Worm (Caenorhabditis elegans) whole organism, L3 larva: ENCODE measurements around the gene snap-29.
A peak's percentile ranks its signal among the peaks of the same experiment; 100 is the strongest.

Source experiments
- R02D3.7 ChIP-seq: fragments of 150-350 bp; optimal IDR thresholded peaks from 2 replicates; lab custom pipeline; 2014; ENCODE audit warnings: missing biosample characterization, missing genetic modification characterization
- aly-2 ChIP-seq: fragments of 150-350 bp; optimal IDR thresholded peaks from 2 replicates; lab custom pipeline; 2014; ENCODE audit warnings: missing biosample characterization, missing genetic modification characterization
- ama-1 ChIP-seq: fragments of 150-350 bp; optimal IDR thresholded peaks from 2 replicates; lab custom pipeline; 2018
- ceh-16 ChIP-seq: sonication (generic microtip); optimal IDR thresholded peaks from 2 replicates; lab custom pipeline; 2017; ENCODE audit warnings: missing biosample characterization, missing genetic modification characterization
- ceh-28 ChIP-seq: fragments of 150-350 bp; optimal IDR thresholded peaks from 2 replicates; lab custom pipeline; 2014; ENCODE audit warnings: missing biosample characterization, missing genetic modification reagents, missing genetic modification characterization
- ceh-9 ChIP-seq: sonication (generic microtip); optimal IDR thresholded peaks from 2 replicates; lab custom pipeline; 2018; ENCODE audit warnings: missing biosample characterization, missing genetic modification characterization
- daf-12 ChIP-seq: fragments of 150-350 bp; optimal IDR thresholded peaks from 2 replicates; lab custom pipeline; 2014; ENCODE audit warnings: missing biosample characterization, missing genetic modification reagents, missing genetic modification characterization
- egl-27 ChIP-seq: sonication (generic microtip); optimal IDR thresholded peaks from 4 replicates; lab custom pipeline; 2017; ENCODE audit warnings: missing biosample characterization, missing genetic modification reagents, missing genetic modification characterization
- egl-5 ChIP-seq: fragments of 150-350 bp; optimal IDR thresholded peaks from 2 replicates; lab custom pipeline; 2017; ENCODE audit warnings: missing biosample characterization, missing genetic modification reagents, missing genetic modification characterization, inconsistent platforms
- elt-1 ChIP-seq: fragments of 150-350 bp; optimal IDR thresholded peaks from 2 replicates; lab custom pipeline; 2014; ENCODE audit warnings: missing biosample characterization, missing genetic modification characterization
- elt-2 ChIP-seq: sonication (generic microtip); optimal IDR thresholded peaks from 2 replicates; lab custom pipeline; 2016; ENCODE audit warnings: missing genetic modification reagents, mild to moderate bottlenecking, missing genetic modification characterization, missing compliant biosample characterization
- elt-3 ChIP-seq, 3 experiments: fragments of 150-350 bp in 1 of 3; sonication (generic microtip) in 2 of 3; optimal IDR thresholded peaks; 2 replicates in 2 of 3; 4 replicates in 1 of 3; lab custom pipeline; 2014 to 2017; ENCODE audit warnings: missing biosample characterization in 3 of 3, missing genetic modification characterization in 3 of 3
- eor-1 ChIP-seq, 2 experiments: fragments of 150-350 bp; optimal IDR thresholded peaks; 2 replicates each; lab custom pipeline; 2014 to 2018; ENCODE audit warnings: missing biosample characterization in 2 of 2, missing genetic modification characterization in 2 of 2
- fkh-10 ChIP-seq: sonication (generic microtip); optimal IDR thresholded peaks from 2 replicates; lab custom pipeline; 2017; ENCODE audit warnings: missing biosample characterization, missing genetic modification reagents, missing genetic modification characterization
- fkh-2 ChIP-seq: fragments of 150-350 bp; optimal IDR thresholded peaks from 2 replicates; lab custom pipeline; 2014; ENCODE audit warnings: missing biosample characterization, missing genetic modification reagents, missing genetic modification characterization
- fos-1 ChIP-seq: fragments of 150-350 bp; optimal IDR thresholded peaks from 2 replicates; lab custom pipeline; 2014; ENCODE audit warnings: missing biosample characterization, missing genetic modification characterization
- hmg-11 ChIP-seq: sonication (generic microtip); optimal IDR thresholded peaks from 2 replicates; lab custom pipeline; 2016; ENCODE audit warnings: missing genetic modification characterization, missing compliant biosample characterization
- lin-15B ChIP-seq: fragments of 150-350 bp; optimal IDR thresholded peaks from 2 replicates; lab custom pipeline; 2014; ENCODE audit warnings: missing biosample characterization, missing genetic modification characterization
- lin-39 ChIP-seq: fragments of 150-350 bp; optimal IDR thresholded peaks from 2 replicates; lab custom pipeline; 2018; ENCODE audit warnings: missing biosample characterization, missing genetic modification reagents, missing genetic modification characterization
- mdl-1 ChIP-seq: fragments of 150-350 bp; optimal IDR thresholded peaks from 2 replicates; lab custom pipeline; 2014; ENCODE audit warnings: missing biosample characterization, missing genetic modification characterization
- mml-1 ChIP-seq: fragments of 150-350 bp; sonication (generic microtip); optimal IDR thresholded peaks from 3 replicates; lab custom pipeline; 2014; ENCODE audit warnings: missing biosample characterization, missing genetic modification characterization
- nfya-1 ChIP-seq: sonication (generic microtip); optimal IDR thresholded peaks from 2 replicates; lab custom pipeline; 2017; ENCODE audit warnings: missing genetic modification characterization, mild to moderate bottlenecking, missing compliant biosample characterization, antibody characterized with exemption, moderate library complexity; ENCODE audit not compliant: insufficient read depth
- nhr-11 ChIP-seq: fragments of 150-350 bp; optimal IDR thresholded peaks from 2 replicates; lab custom pipeline; 2014; ENCODE audit warnings: missing biosample characterization, missing genetic modification characterization
- nhr-12 ChIP-seq: fragments of 150-350 bp; optimal IDR thresholded peaks from 2 replicates; lab custom pipeline; 2014; ENCODE audit warnings: missing biosample characterization, missing genetic modification characterization
- nhr-23 ChIP-seq: fragments of 150-350 bp; optimal IDR thresholded peaks from 2 replicates; lab custom pipeline; 2014; ENCODE audit warnings: missing biosample characterization, missing genetic modification reagents, missing genetic modification characterization
- nhr-237 ChIP-seq: fragments of 150-350 bp; optimal IDR thresholded peaks from 2 replicates; lab custom pipeline; 2014; ENCODE audit warnings: missing biosample characterization, missing genetic modification characterization
- nhr-25 ChIP-seq: sonication (generic microtip); optimal IDR thresholded peaks from 2 replicates; lab custom pipeline; 2017; ENCODE audit warnings: missing biosample characterization, missing genetic modification characterization
- nhr-28 ChIP-seq: fragments of 150-350 bp; optimal IDR thresholded peaks from 2 replicates; lab custom pipeline; 2014; ENCODE audit warnings: missing biosample characterization, missing genetic modification characterization
- nhr-43 ChIP-seq: sonication (generic microtip); optimal IDR thresholded peaks from 2 replicates; lab custom pipeline; 2016; ENCODE audit warnings: mild to moderate bottlenecking, missing genetic modification characterization, missing compliant biosample characterization; ENCODE audit not compliant: poor library complexity, severe bottlenecking
- nhr-67 ChIP-seq: fragments of 150-350 bp; optimal IDR thresholded peaks from 2 replicates; lab custom pipeline; 2014; ENCODE audit warnings: missing biosample characterization, missing genetic modification characterization
- nhr-76 ChIP-seq: fragments of 150-350 bp; sonication (generic microtip); optimal IDR thresholded peaks from 5 replicates; lab custom pipeline; 2014; ENCODE audit warnings: missing biosample characterization, missing genetic modification characterization
- nhr-77 ChIP-seq: fragments of 150-350 bp; optimal IDR thresholded peaks from 2 replicates; lab custom pipeline; 2014; ENCODE audit warnings: missing biosample characterization, missing genetic modification characterization
- pha-4 ChIP-seq: fragments of 150-350 bp; optimal IDR thresholded peaks from 2 replicates; lab custom pipeline; 2014; ENCODE audit warnings: missing biosample characterization, missing genetic modification reagents, missing genetic modification characterization
- pqm-1 ChIP-seq: fragments of 150-350 bp; optimal IDR thresholded peaks from 2 replicates; lab custom pipeline; 2017; ENCODE audit warnings: missing biosample characterization, missing genetic modification characterization, inconsistent platforms
- sea-2 ChIP-seq: fragments of 150-350 bp; sonication (generic microtip); optimal IDR thresholded peaks from 4 replicates; lab custom pipeline; 2014; ENCODE audit warnings: missing biosample characterization, missing genetic modification reagents, missing genetic modification characterization
- skn-1 ChIP-seq: fragments of 150-350 bp; optimal IDR thresholded peaks from 2 replicates; lab custom pipeline; 2014; ENCODE audit warnings: missing biosample characterization, missing genetic modification characterization
- snpc-4 ChIP-seq: fragments of 150-350 bp; optimal IDR thresholded peaks from 2 replicates; lab custom pipeline; 2014; ENCODE audit warnings: missing biosample characterization, missing genetic modification characterization
- tbx-2 ChIP-seq: sonication (generic microtip); optimal IDR thresholded peaks from 2 replicates; lab custom pipeline; 2016; ENCODE audit warnings: mild to moderate bottlenecking, missing genetic modification characterization, missing compliant biosample characterization
- unc-39 ChIP-seq: sonication (generic microtip); optimal IDR thresholded peaks from 4 replicates; lab custom pipeline; 2017; ENCODE audit warnings: missing biosample characterization, missing genetic modification characterization
- unc-62 ChIP-seq: fragments of 150-350 bp; sonication (generic microtip); optimal IDR thresholded peaks from 4 replicates; lab custom pipeline; 2014; ENCODE audit warnings: missing biosample characterization, missing genetic modification reagents, missing genetic modification characterization
- zag-1 ChIP-seq: fragments of 150-350 bp; optimal IDR thresholded peaks from 2 replicates; lab custom pipeline; 2014; ENCODE audit warnings: missing biosample characterization, missing genetic modification characterization
- ztf-11 ChIP-seq: fragments of 150-350 bp; optimal IDR thresholded peaks from 2 replicates; lab custom pipeline; 2014; ENCODE audit warnings: missing biosample characterization, missing genetic modification characterization
- ztf-4 ChIP-seq: fragments of 150-350 bp; optimal IDR thresholded peaks from 2 replicates; lab custom pipeline; 2014; ENCODE audit warnings: missing biosample characterization, missing genetic modification characterization

The snap-29 gene

ce11 chrIII:8801864-8802818 lies 26.1 kb downstream of the snap-29 start (continued):
- TF ChIP-seq ceh-9 (tag; lab: Kevin White, UChicago) (peak; percentile 50), hmg-11 (tag; lab: Kevin White, UChicago) (peak; percentile 74), egl-5 (tag; lab: Kevin White, UChicago) (peak; percentile 84), nhr-77 (tag; lab: Kevin White, UChicago) (peak; percentile 78), nhr-28 (tag; lab: Kevin White, UChicago) (peak; percentile 16), nhr-23 (tag; lab: Kevin White, UChicago) (peak; percentile 98), nhr-12 (tag; lab: Kevin White, UChicago) (no peak)

ce11 chrIII:8805815-8806214 lies 29.8 kb downstream of the snap-29 start:
- TF ChIP-seq mml-1 = no peak
- TF ChIP-seq, all 47 proteins: peak for 0

- no peak for TF ChIP-seq nhr-43 (tag; lab: Kevin White, UChicago)
- no peak for TF ChIP-seq skn-1 (tag; lab: Kevin White, UChicago)
- no peak for TF ChIP-seq ztf-11 (tag; lab: Kevin White, UChicago)
Observed at ce11 chrIII:8807246-8807645, 31.2 kb downstream of the snap-29 start, which contains the start of gene F54F2.7. Gene F54F2.7, minus strand, starts transcription at chrIII:8807346.

- TF ChIP-seq snpc-4 (tag; lab: Kevin White, UChicago) (no peak), nhr-67 (tag; lab: Kevin White, UChicago) (no peak), skn-1 (tag; lab: Kevin White, UChicago) (peak; percentile 57), unc-39 (no peak), ceh-28 (tag; lab: Kevin White, UChicago) (peak; percentile 23), pha-4 (tag; lab: Kevin White, UChicago) (peak; percentile 63), nhr-237 (no peak), tbx-2 (tag; lab: Kevin White, UChicago) (no peak), lin-15B (tag; lab: Kevin White, UChicago) (peak; percentile 63), fos-1 (tag; lab: Kevin White, UChicago) (no peak), egl-27 (no peak), pqm-1 (no peak), eor-1 (tag; optimal IDR thresholded peaks at IDR 0.05; lab: Kevin White, UChicago) (no peak), nfya-1 (tag; lab: Kevin White, UChicago) (peak; percentile 72), elt-1 (tag; lab: Kevin White, UChicago) (no peak), ceh-16 (tag; lab: Kevin White, UChicago) (no peak), ztf-11 (tag; lab: Kevin White, UChicago) (no peak), lin-39 (tag; lab: Kevin White, UChicago) (peak; percentile 56), ztf-4 (tag; lab: Kevin White, UChicago) (no peak), daf-12 (tag; lab: Kevin White, UChicago) (no peak), nhr-43 (tag; lab: Kevin White, UChicago) (peak; percentile 0), ceh-9 (tag; lab: Kevin White, UChicago) (no peak), ama-1 (lab: Kevin White, UChicago) (no peak), nhr-76 (tag; lab: Kevin White, UChicago) (no peak), R02D3.7 (tag; lab: Kevin White, UChicago) (no peak), nhr-77 (tag; lab: Kevin White, UChicago) (no peak), fkh-10 (GFP tag; lab: Kevin White, UChicago) (no peak), unc-62 (no peak), egl-5 (tag; lab: Kevin White, UChicago) (peak; percentile 32), aly-2 (tag; lab: Kevin White, UChicago) (no peak), sea-2 (GFP tag; lab: Kevin White, UChicago) (no peak), elt-3 (tag; optimal IDR thresholded peaks at IDR 0.05; lab: Kevin White, UChicago) (no peak), nhr-28 (tag; lab: Kevin White, UChicago) (no peak), fkh-2 (tag; lab: Kevin White, UChicago) (no peak), nhr-23 (tag; lab: Kevin White, UChicago) (peak; percentile 53), mdl-1 (tag; lab: Kevin White, UChicago) (no peak), zag-1 (tag; lab: Kevin White, UChicago) (no peak), hmg-11 (tag; lab: Kevin White, UChicago) (no peak), elt-2 (tag; lab: Kevin White, UChicago) (peak; percentile 61), nhr-25 (tag; lab: Kevin White, UChicago) (peak; percentile 76), nhr-11 (no peak)
Observed at ce11 chrIII:8809245-8809971, 33.4 kb downstream of the snap-29 start, which contains the start of gene prx-19. Gene prx-19, minus strand, starts transcription at chrIII:8809295.
